Worm (Caenorhabditis elegans) whole organism, L4/young adult: ENCODE data around the gene nlp-60.

Experiments used
- W03F9.2 ChIP-seq: fragments of 150-350 bp; optimal IDR thresholded peaks from 2 replicates; lab custom pipeline; 2014; ENCODE audit warnings: missing biosample characterization, missing genetic modification characterization
- dao-5 ChIP-seq: sonication (generic microtip); optimal IDR thresholded peaks from 2 replicates; lab custom pipeline; 2016; ENCODE audit warnings: missing genotype, missing genetic modification characterization, moderate library complexity, missing compliant biosample characterization
- him-1 ChIP-seq: sonication (generic microtip); optimal IDR thresholded peaks from 2 replicates; lab custom pipeline; 2016; ENCODE audit warnings: missing genotype, missing genetic modification reagents, missing genetic modification characterization, missing compliant biosample characterization

- TF ChIP-seq him-1 (tag; lab: Kevin White, UChicago) (no peak), W03F9.2 (no peak), dao-5 (tag; lab: Kevin White, UChicago) (no peak)
Measured at ce11 chrIV:8686966-8687365, 7.8 kb upstream of the nlp-60 start.
